Worm (Caenorhabditis elegans): ENCODE data around the gene ZK899.3.

Gene ZK899.3

DNA sequence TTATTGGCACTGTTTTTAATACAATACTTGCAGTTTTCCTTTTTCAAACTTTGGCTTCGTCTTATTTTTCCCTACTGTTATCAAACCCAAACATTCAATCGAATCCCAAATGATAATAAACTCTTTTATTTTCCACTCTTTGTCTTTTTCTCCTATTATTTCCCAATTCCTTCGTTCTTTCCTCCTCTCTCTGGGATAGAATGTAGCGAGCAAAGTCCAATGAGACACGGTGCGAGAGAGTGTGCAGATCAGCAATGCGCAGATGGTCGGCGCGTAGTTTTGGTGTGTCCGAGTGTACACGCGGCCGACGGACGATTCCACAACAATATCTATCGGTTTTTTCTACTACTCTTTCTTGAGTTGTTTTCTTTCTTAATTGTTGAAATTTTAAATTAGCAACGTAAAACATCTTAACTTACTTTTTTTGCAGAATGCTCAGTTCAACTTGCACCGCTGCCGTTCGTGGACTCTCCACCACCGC is 21.9 kb upstream of the ZK899.3 start, which contains the start of gene B0272.3 (continued):
- peak; percentile 61; the same call in 1 of the 2 replicates for TF ChIP-seq pha-4 (GFP tag; IDR thresholded peaks at IDR 0.05)
- no peak for TF ChIP-seq pha-4 (tag; optimal IDR thresholded peaks at IDR 0.05)
- peak; percentile 66 for TF ChIP-seq nhr-102 (tag; optimal IDR thresholded peaks at IDR 0.05)
- no peak for TF ChIP-seq Y48G9A.11 (GFP tag; IDR thresholded peaks at IDR 0.05)

DNA sequence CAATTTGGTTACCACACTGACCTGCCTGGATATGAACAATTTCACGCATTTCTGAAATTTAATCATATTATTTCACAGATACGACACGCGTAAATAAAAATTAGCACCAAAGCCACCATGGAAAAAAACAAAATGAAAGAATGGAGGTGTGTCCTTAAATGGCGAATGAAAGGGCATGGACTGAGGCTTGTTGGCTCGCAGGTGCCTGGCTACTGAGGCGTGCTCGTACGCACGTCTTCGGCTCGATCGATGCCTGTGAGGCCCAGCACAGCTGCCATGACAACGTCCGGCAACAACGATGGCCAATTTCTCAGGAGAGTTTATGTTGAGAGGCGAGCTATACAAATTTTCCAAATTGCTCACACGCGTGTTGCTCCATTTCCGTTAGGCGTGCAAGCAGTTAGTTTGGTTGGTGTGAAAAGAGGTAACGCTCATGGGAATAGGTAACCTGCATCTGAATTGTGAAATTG is 16.1 kb upstream of the ZK899.3 start, which contains the start of gene tbb-4:
Gene tbb-4, minus strand, starts transcription at position 51 of the 470 bp plus-strand sequence.
- TF ChIP-seq Y5F2A.4 (GFP tag; optimal IDR thresholded peaks at IDR 0.05): no peak
- TF ChIP-seq unc-62 (GFP tag; optimal IDR thresholded peaks at IDR 0.05 in 1 of 2): peak in 1 of 2 experiments; percentile 71
- TF ChIP-seq unc-62 (tag; optimal IDR thresholded peaks at IDR 0.05): no peak

- TF ChIP-seq ceh-32 (tag; optimal IDR thresholded peaks at IDR 0.05; ENCODE audit: poor library complexity) (no peak), nhr-77 (tag; optimal IDR thresholded peaks at IDR 0.05) (no peak), unc-39 (tag; optimal IDR thresholded peaks at IDR 0.05) (no peak), fos-1 (tag; optimal IDR thresholded peaks at IDR 0.05) (no peak), T20F7.1 (GFP tag; optimal IDR thresholded peaks at IDR 0.05) (no peak), ceh-20 (GFP tag; IDR thresholded peaks at IDR 0.05) (no peak), ceh-44 (GFP tag; IDR thresholded peaks at IDR 0.05) (no peak), mxl-2 (GFP tag; conservative IDR thresholded peaks at IDR 0.05) (no peak), lin-38 (GFP tag; IDR thresholded peaks at IDR 0.05) (no peak), ces-1 (GFP tag; optimal IDR thresholded peaks at IDR 0.05) (no peak), mdl-1 (tag; optimal IDR thresholded peaks at IDR 0.05) (peak in 1 of 2 experiments; percentile 59), ctbp-1 (GFP tag; IDR thresholded peaks at IDR 0.05) (no peak), ceh-62 (tag; optimal IDR thresholded peaks at IDR 0.05) (no peak), daf-8 (GFP tag; IDR thresholded peaks at IDR 0.05) (no peak), mep-1 (tag; optimal IDR thresholded peaks at IDR 0.05) (peak; percentile 86), mxl-3 (GFP tag; optimal IDR thresholded peaks at IDR 0.05) (peak; percentile 47), nhr-111 (GFP tag; optimal IDR thresholded peaks at IDR 0.05) (no peak), snpc-1.2 (GFP tag; IDR thresholded peaks at IDR 0.05) (no peak), set-16 (GFP tag; IDR thresholded peaks at IDR 0.05) (no peak), saeg-2 (GFP tag; IDR thresholded peaks at IDR 0.05) (no peak), ztf-11 (tag; optimal IDR thresholded peaks at IDR 0.05) (no peak), skn-1 (tag; optimal IDR thresholded peaks at IDR 0.05) (no peak), F44E2.7 (GFP tag; IDR thresholded peaks at IDR 0.05) (no peak), madf-9 (GFP tag; conservative IDR thresholded peaks at IDR 0.05) (no peak), nhr-25 (tag; optimal IDR thresholded peaks at IDR 0.05; ENCODE audit: borderline replicate concordance, insufficient read depth) (no peak), egl-43 (GFP tag; IDR thresholded peaks at IDR 0.05) (no peak), aly-2 (tag; optimal IDR thresholded peaks at IDR 0.05) (no peak), zag-1 (tag; optimal IDR thresholded peaks at IDR 0.05) (no peak), hlh-11 (tag; optimal IDR thresholded peaks at IDR 0.05) (peak; percentile 66), F10B5.3 (tag; optimal IDR thresholded peaks at IDR 0.05) (no peak), daf-12 (tag; optimal IDR thresholded peaks at IDR 0.05) (no peak), F26F4.8 (GFP tag; conservative IDR thresholded peaks at IDR 0.05) (no peak), cey-2 (tag; optimal IDR thresholded peaks at IDR 0.05; ENCODE audit: borderline replicate concordance, insufficient read depth) (no peak), gei-8 (GFP tag; optimal IDR thresholded peaks at IDR 0.05) (no peak), unc-130 (GFP tag; optimal IDR thresholded peaks at IDR 0.05) (no peak), dmd-9 (GFP tag; IDR thresholded peaks at IDR 0.05) (no peak), lin-15B (tag; optimal IDR thresholded peaks at IDR 0.05) (no peak), nhr-28 (tag; optimal IDR thresholded peaks at IDR 0.05) (peak; percentile 68), pha-4 (GFP tag; IDR thresholded peaks at IDR 0.05) (no peak), pha-4 (tag; optimal IDR thresholded peaks at IDR 0.05) (no peak), attf-4 (tag; optimal IDR thresholded peaks at IDR 0.05) (no peak), spr-3 (GFP tag; optimal IDR thresholded peaks at IDR 0.05) (no peak)
Measured at ce11 chrX:9441512-9441911, 11.4 kb upstream of the ZK899.3 start, which contains the start of gene memb-1. Gene memb-1, minus strand, starts transcription at chrX:9441571.

All from whole organism, L4 larva.